Worm (Caenorhabditis elegans): ENCODE results near the gene Y82E9BL.6.

Y82E9BL.6 gene

ce11 chrIII:1392763-1393162 is 47.2 kb upstream of the Y82E9BL.6 start (continued):
- no peak for TF ChIP-seq unc-62 (GFP tag; optimal IDR thresholded peaks at IDR 0.05 in 1 of 2)
- no peak for TF ChIP-seq unc-62 (tag; optimal IDR thresholded peaks at IDR 0.05)
- TF ChIP-seq nhr-102 (tag; optimal IDR thresholded peaks at IDR 0.05): peak; percentile 58
- TF ChIP-seq dve-1 (tag; optimal IDR thresholded peaks at IDR 0.05; ENCODE audit: insufficient read depth): peak; percentile 63
- no peak for TF ChIP-seq mes-2 (tag; optimal IDR thresholded peaks at IDR 0.05; ENCODE audit: poor library complexity, severe bottlenecking)
- no peak for TF ChIP-seq gei-8 (GFP tag; optimal IDR thresholded peaks at IDR 0.05)
- no peak for TF ChIP-seq nhr-76 (tag; optimal IDR thresholded peaks at IDR 0.05)
- no peak for TF ChIP-seq mdl-1 (tag; optimal IDR thresholded peaks at IDR 0.05)
- no peak for TF ChIP-seq nhr-41 (GFP tag; IDR thresholded peaks at IDR 0.05)
- no peak for TF ChIP-seq madf-9 (GFP tag; conservative IDR thresholded peaks at IDR 0.05)
- no peak for TF ChIP-seq saeg-2 (GFP tag; IDR thresholded peaks at IDR 0.05)
- peak; percentile 84 for TF ChIP-seq pqm-1 (tag; optimal IDR thresholded peaks at IDR 0.05)
- no peak for TF ChIP-seq ceh-82 (tag; optimal IDR thresholded peaks at IDR 0.05)
- no peak for TF ChIP-seq ceh-32 (tag; optimal IDR thresholded peaks at IDR 0.05; ENCODE audit: poor library complexity)
- no peak for TF ChIP-seq lim-7 (GFP tag; IDR thresholded peaks at IDR 0.05)
- no peak for TF ChIP-seq sdz-12 (GFP tag; optimal IDR thresholded peaks at IDR 0.05)
- no peak for TF ChIP-seq unc-39 (tag; optimal IDR thresholded peaks at IDR 0.05)
- TF ChIP-seq fos-1 (tag; optimal IDR thresholded peaks at IDR 0.05): no peak
- no peak for TF ChIP-seq egl-43 (GFP tag; IDR thresholded peaks at IDR 0.05)
- TF ChIP-seq nhr-28 (tag; optimal IDR thresholded peaks at IDR 0.05): peak; percentile 71
- peak; percentile 60 for TF ChIP-seq nhr-77 (tag; optimal IDR thresholded peaks at IDR 0.05)
- TF ChIP-seq unc-130 (GFP tag; optimal IDR thresholded peaks at IDR 0.05): no peak
- no peak for TF ChIP-seq zfp-2 (tag; optimal IDR thresholded peaks at IDR 0.05)
- TF ChIP-seq snpc-1.2 (GFP tag; IDR thresholded peaks at IDR 0.05): no peak
- TF ChIP-seq F37D6.2 (tag; optimal IDR thresholded peaks at IDR 0.05): no peak
- TF ChIP-seq daf-16 (GFP tag; optimal IDR thresholded peaks at IDR 0.05): no peak
- peak; percentile 58 for TF ChIP-seq daf-16 (tag; optimal IDR thresholded peaks at IDR 0.05)
- no peak for TF ChIP-seq lsy-2 (tag; optimal IDR thresholded peaks at IDR 0.05)
- TF ChIP-seq arid-1 (GFP tag; conservative IDR thresholded peaks at IDR 0.05): no peak
- no peak for TF ChIP-seq Y48G9A.11 (GFP tag; IDR thresholded peaks at IDR 0.05)
- TF ChIP-seq lin-38 (GFP tag; IDR thresholded peaks at IDR 0.05): peak; percentile 85
- no peak for TF ChIP-seq Y75B8A.6 (GFP tag; IDR thresholded peaks at IDR 0.05)
- no peak for TF ChIP-seq nhr-6 (tag; optimal IDR thresholded peaks at IDR 0.05)
- no peak for TF ChIP-seq nhr-111 (GFP tag; optimal IDR thresholded peaks at IDR 0.05)
- TF ChIP-seq mdt-29 (GFP tag; IDR thresholded peaks at IDR 0.05): no peak
- TF ChIP-seq dmd-6 (GFP tag; IDR thresholded peaks at IDR 0.05): peak; percentile 86
- no peak for TF ChIP-seq aha-1 (tag)
- no peak for TF ChIP-seq madf-5 (GFP tag; IDR thresholded peaks at IDR 0.05)
- TF ChIP-seq nhr-11 (tag; optimal IDR thresholded peaks at IDR 0.05): no peak
- no peak for TF ChIP-seq ceh-28 (tag; optimal IDR thresholded peaks at IDR 0.05)
- no peak for TF ChIP-seq nhr-42 (GFP tag; IDR thresholded peaks at IDR 0.05)
- TF ChIP-seq nhr-237 (tag; optimal IDR thresholded peaks at IDR 0.05): no peak
- 0 out of 2 replicates have a peak, but pooled peaks have one; percentile 44 for TF ChIP-seq lin-1 (GFP tag; IDR thresholded peaks at IDR 0.05)

DNA sequence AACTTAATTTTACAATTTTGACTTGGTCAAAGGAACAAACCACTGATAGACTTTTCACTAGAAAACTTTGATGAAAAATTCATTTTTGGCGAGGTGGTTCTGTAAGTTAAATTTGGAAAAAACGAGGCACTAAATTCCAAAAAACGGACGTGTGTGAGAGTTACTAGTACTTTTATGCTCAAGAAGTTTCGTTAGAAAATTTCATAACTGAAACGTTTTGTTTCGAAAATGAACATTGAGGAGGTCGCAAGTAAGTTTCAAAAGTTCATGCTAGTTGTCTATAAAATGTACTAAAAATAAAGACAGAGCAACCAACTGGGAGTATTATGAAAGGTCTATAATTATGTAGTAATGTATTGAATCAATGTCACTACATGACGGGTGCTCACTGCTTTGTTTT is 46.2 kb upstream of the Y82E9BL.6 start, which contains the start of gene pals-17:
Gene pals-17, minus strand, starts transcription at position 101 of the 400 bp plus-strand sequence.
- TF ChIP-seq nhr-11 (tag; optimal IDR thresholded peaks at IDR 0.05) (no peak), ceh-62 (tag; optimal IDR thresholded peaks at IDR 0.05) (no peak), nhr-10 (tag; optimal IDR thresholded peaks at IDR 0.05) (no peak), ctbp-1 (GFP tag; IDR thresholded peaks at IDR 0.05) (no peak), nhr-237 (tag; optimal IDR thresholded peaks at IDR 0.05) (no peak), pha-4 (GFP tag; IDR thresholded peaks at IDR 0.05) (no peak), pha-4 (tag; optimal IDR thresholded peaks at IDR 0.05) (no peak), fkh-10 (GFP tag; optimal IDR thresholded peaks at IDR 0.05) (no peak), aly-2 (tag; optimal IDR thresholded peaks at IDR 0.05) (no peak), zag-1 (tag; optimal IDR thresholded peaks at IDR 0.05) (no peak), D1046.2 (GFP tag; IDR thresholded peaks at IDR 0.05) (no peak), dve-1 (tag; optimal IDR thresholded peaks at IDR 0.05; ENCODE audit: insufficient read depth) (no peak), aha-1 (tag) (no peak), snpc-4 (tag; optimal IDR thresholded peaks at IDR 0.05) (no peak), lin-38 (GFP tag; IDR thresholded peaks at IDR 0.05) (no peak), saeg-2 (GFP tag; IDR thresholded peaks at IDR 0.05) (no peak), ceh-32 (tag; optimal IDR thresholded peaks at IDR 0.05; ENCODE audit: poor library complexity) (no peak), F37D6.2 (tag; optimal IDR thresholded peaks at IDR 0.05) (no peak), mxl-2 (GFP tag; conservative IDR thresholded peaks at IDR 0.05) (no peak), unc-39 (tag; optimal IDR thresholded peaks at IDR 0.05) (no peak)

All from whole organism, L4 larva.